Fruit fly (Drosophila melanogaster) whole organism, prepupa: ENCODE results near the gene Cdc37.

Source experiments
- Blimp-1 ChIP-seq: fragments of 200-800 bp; sonication (Bioruptor generic); optimal IDR thresholded peaks from 3 replicates; lab custom pipeline; 2017; ENCODE audit warnings: missing biosample characterization, missing genetic modification characterization, mild to moderate bottlenecking, moderate library complexity, missing genetic modification reagents
- CG10631 ChIP-seq: fragments of 200-800 bp; sonication (Bioruptor generic); optimal IDR thresholded peaks from 2 replicates; lab custom pipeline; 2016; ENCODE audit warnings: missing biosample characterization, missing genetic modification characterization
- CG10669 ChIP-seq: fragments of 200-800 bp; sonication (Bioruptor generic); optimal IDR thresholded peaks from 3 replicates; lab custom pipeline; 2018; ENCODE audit warnings: missing biosample characterization, mild to moderate bottlenecking, missing genetic modification characterization, moderate library complexity
- CG11294 ChIP-seq: fragments of 200-800 bp; sonication (Bioruptor generic); IDR thresholded peaks from 2 replicates; pipeline ENCODE4 v1.3.6; 2022; ENCODE audit warnings: missing biosample characterization, missing genetic modification characterization
- CG11902 ChIP-seq: fragments of 200-800 bp; sonication (Bioruptor generic); optimal IDR thresholded peaks from 3 replicates; lab custom pipeline; 2016; ENCODE audit warnings: missing biosample characterization, missing genetic modification characterization
- CG15336 ChIP-seq: fragments of 200-800 bp; sonication (Bioruptor generic); IDR thresholded peaks from 2 replicates; pipeline ENCODE4 v1.3.6; 2022; ENCODE audit warnings: missing biosample characterization, missing genetic modification characterization
- CG1621 ChIP-seq: fragments of 200-800 bp; sonication (Bioruptor generic); optimal IDR thresholded peaks from 3 replicates; lab custom pipeline; 2018; ENCODE audit warnings: missing biosample characterization, mild to moderate bottlenecking, missing genetic modification characterization
- CG3032 ChIP-seq: fragments of 200-800 bp; optimal IDR thresholded peaks from 2 replicates; lab custom pipeline; 2019; ENCODE audit warnings: missing biosample characterization, mild to moderate bottlenecking, missing genetic modification characterization, moderate library complexity
- CG34406 ChIP-seq: fragments of 200-800 bp; sonication (Bioruptor generic); optimal IDR thresholded peaks from 3 replicates; lab custom pipeline; 2016; ENCODE audit warnings: missing biosample characterization, missing genetic modification characterization
- CG3919 ChIP-seq: fragments of 200-800 bp; sonication (Bioruptor generic); optimal IDR thresholded peaks from 3 replicates; lab custom pipeline; 2016; ENCODE audit warnings: missing biosample characterization, missing genetic modification characterization
- CG4318 ChIP-seq: fragments of 200-800 bp; sonication (Bioruptor generic); optimal IDR thresholded peaks from 3 replicates; lab custom pipeline; 2017; ENCODE audit warnings: missing biosample characterization, mild to moderate bottlenecking, missing genetic modification characterization
- CG6276 ChIP-seq: fragments of 200-800 bp; sonication (Bioruptor generic); optimal IDR thresholded peaks from 2 replicates; lab custom pipeline; 2017; ENCODE audit warnings: missing biosample characterization, mild to moderate bottlenecking, missing genetic modification characterization
- CG6808 ChIP-seq: fragments of 200-800 bp; sonication (Bioruptor generic); optimal IDR thresholded peaks from 3 replicates; lab custom pipeline; 2017; ENCODE audit warnings: missing biosample characterization, missing genetic modification characterization, mild to moderate bottlenecking, moderate library complexity, missing genetic modification reagents
- CG6854 ChIP-seq: fragments of 200-800 bp; sonication (Bioruptor generic); optimal IDR thresholded peaks from 2 replicates; lab custom pipeline; 2017; ENCODE audit warnings: missing biosample characterization, mild to moderate bottlenecking, missing genetic modification characterization
- CG7368 ChIP-seq: fragments of 200-800 bp; sonication (Bioruptor generic); optimal IDR thresholded peaks from 3 replicates; lab custom pipeline; 2016; ENCODE audit warnings: missing biosample characterization, missing genetic modification characterization
- CG8119 ChIP-seq: fragments of 200-800 bp; sonication (Bioruptor generic); IDR thresholded peaks from 3 replicates; pipeline ENCODE4 v1.3.6; 2022; ENCODE audit warnings: missing biosample characterization, missing genetic modification characterization
- CG8632 ChIP-seq: fragments of 200-800 bp; sonication (Bioruptor generic); optimal IDR thresholded peaks from 3 replicates; lab custom pipeline; 2016; ENCODE audit warnings: missing biosample characterization, missing genetic modification characterization
- Eip75B ChIP-seq: fragments of 200-800 bp; sonication (Bioruptor generic); optimal IDR thresholded peaks from 3 replicates; lab custom pipeline; 2016; ENCODE audit warnings: missing biosample characterization, missing genetic modification characterization
- Eip78C ChIP-seq: fragments of 200-800 bp; sonication (Bioruptor generic); peaks from one replicate; lab custom pipeline; 2016; ENCODE audit warnings: missing biosample characterization, missing genetic modification characterization
- Eip93F ChIP-seq: fragments of 200-800 bp; sonication (Bioruptor generic); optimal IDR thresholded peaks from 2 replicates; lab custom pipeline; 2016; ENCODE audit warnings: missing biosample characterization, mild to moderate bottlenecking, missing genetic modification characterization
- Ets21C ChIP-seq: fragments of 200-800 bp; sonication (Bioruptor generic); optimal IDR thresholded peaks from 3 replicates; lab custom pipeline; 2016; ENCODE audit warnings: missing biosample characterization, missing genetic modification characterization
- Ets96B ChIP-seq: fragments of 200-800 bp; optimal IDR thresholded peaks from 2 replicates; lab custom pipeline; 2019; ENCODE audit warnings: missing biosample characterization, mild to moderate bottlenecking, missing genetic modification characterization, moderate library complexity
- Gug ChIP-seq: fragments of 200-800 bp; sonication (Bioruptor generic); IDR thresholded peaks from 2 replicates; pipeline ENCODE4 v1.3.6; 2022; ENCODE audit warnings: missing biosample characterization, missing genetic modification characterization
- Hr38 ChIP-seq: sonication (Bioruptor generic); optimal IDR thresholded peaks from 2 replicates; lab custom pipeline; 2016; ENCODE audit warnings: missing biosample characterization, missing genetic modification characterization
- Hr39 ChIP-seq: fragments of 200-800 bp; sonication (Bioruptor generic); optimal IDR thresholded peaks from 2 replicates; lab custom pipeline; 2016; ENCODE audit warnings: missing biosample characterization, missing genetic modification characterization
- Hr4 ChIP-seq: fragments of 200-800 bp; sonication (Bioruptor generic); optimal IDR thresholded peaks from 3 replicates; lab custom pipeline; 2016; ENCODE audit warnings: missing biosample characterization, missing genetic modification characterization
- Lpt ChIP-seq: fragments of 200-800 bp; sonication (Bioruptor generic); optimal IDR thresholded peaks from 3 replicates; lab custom pipeline; 2016; ENCODE audit warnings: missing biosample characterization, missing genetic modification characterization
- OdsH ChIP-seq: fragments of 200-800 bp; sonication (Bioruptor generic); optimal IDR thresholded peaks from 3 replicates; lab custom pipeline; 2016; ENCODE audit warnings: missing biosample characterization, missing genetic modification characterization
- Smox ChIP-seq: fragments of 200-800 bp; sonication (Bioruptor generic); optimal IDR thresholded peaks from 3 replicates; lab custom pipeline; 2016; ENCODE audit warnings: missing biosample characterization, missing genetic modification characterization
- Sox14 ChIP-seq: fragments of 200-800 bp; sonication (Bioruptor generic); optimal IDR thresholded peaks from 3 replicates; lab custom pipeline; 2016; ENCODE audit warnings: missing biosample characterization, missing genetic modification characterization
- Sox15 ChIP-seq: fragments of 200-800 bp; sonication (Bioruptor generic); optimal IDR thresholded peaks from 3 replicates; lab custom pipeline; 2016; ENCODE audit warnings: missing biosample characterization, missing genetic modification characterization
- achi ChIP-seq: fragments of 200-800 bp; sonication (Bioruptor generic); optimal IDR thresholded peaks from 3 replicates; lab custom pipeline; 2016; ENCODE audit warnings: missing biosample characterization, missing genetic modification characterization
- acj6 ChIP-seq: fragments of 200-800 bp; sonication (Bioruptor generic); optimal IDR thresholded peaks from 3 replicates; lab custom pipeline; 2016; ENCODE audit warnings: missing biosample characterization, missing genetic modification characterization
- cyc ChIP-seq: fragments of 200-800 bp; sonication (Bioruptor generic); optimal IDR thresholded peaks from 3 replicates; lab custom pipeline; 2016; ENCODE audit warnings: missing biosample characterization, missing genetic modification characterization
- dac ChIP-seq: fragments of 200-800 bp; sonication (Bioruptor generic); optimal IDR thresholded peaks from 2 replicates; lab custom pipeline; 2017; ENCODE audit warnings: missing biosample characterization, mild to moderate bottlenecking, missing genetic modification characterization
- dsx ChIP-seq: fragments of 200-800 bp; optimal IDR thresholded peaks from 3 replicates; lab custom pipeline; 2019; ENCODE audit warnings: missing biosample characterization, mild to moderate bottlenecking, missing genetic modification characterization, moderate library complexity; ENCODE audit not compliant: poor library complexity, severe bottlenecking
- eg ChIP-seq: fragments of 200-800 bp; sonication (Bioruptor generic); IDR thresholded peaks from 3 replicates; pipeline ENCODE4 v1.3.6; 2022; ENCODE audit warnings: missing biosample characterization, missing genetic modification characterization
- fd59A ChIP-seq: fragments of 200-800 bp; sonication (Bioruptor generic); optimal IDR thresholded peaks from 2 replicates; lab custom pipeline; 2017; ENCODE audit warnings: missing biosample characterization, mild to moderate bottlenecking, missing genetic modification characterization, missing genetic modification reagents
- fd85E ChIP-seq: fragments of 200-800 bp; sonication (Bioruptor generic); optimal IDR thresholded peaks from 3 replicates; lab custom pipeline; 2016; ENCODE audit warnings: missing biosample characterization, missing genetic modification characterization
- pdm3 ChIP-seq: fragments of 200-800 bp; sonication (Bioruptor generic); optimal IDR thresholded peaks from 3 replicates; lab custom pipeline; 2016; ENCODE audit warnings: missing biosample characterization, missing genetic modification characterization
- ss ChIP-seq, 2 experiments: fragments of 200-800 bp; sonication (Bioruptor generic); optimal IDR thresholded peaks; 2 replicates in 1 of 2; 3 replicates in 1 of 2; lab custom pipeline; 2017 to 2018; ENCODE audit warnings: mild to moderate bottlenecking in 2 of 2, missing biosample characterization in 2 of 2, missing genetic modification characterization in 2 of 2, moderate library complexity in 1 of 2
- svp ChIP-seq: fragments of 200-800 bp; sonication (Bioruptor generic); peaks from one replicate; lab custom pipeline; 2016; ENCODE audit warnings: missing biosample characterization, missing genetic modification characterization
- topi ChIP-seq: fragments of 200-800 bp; sonication (Bioruptor generic); optimal IDR thresholded peaks from 3 replicates; lab custom pipeline; 2016; ENCODE audit warnings: missing biosample characterization, missing genetic modification characterization
- vri ChIP-seq: fragments of 200-800 bp; sonication (Bioruptor generic); optimal IDR thresholded peaks from 3 replicates; lab custom pipeline; 2016; ENCODE audit warnings: missing biosample characterization, mild to moderate bottlenecking, missing genetic modification characterization

Gene Cdc37

dm6 chr3L:1771658-1772057 is 23.5 kb upstream of the Cdc37 start, which contains the start of gene Dhc62B:
Gene Dhc62B (minus strand): TSS chr3L:1771758.
- TF ChIP-seq svp (peak; percentile 9), CG15336 (GFP tag; lab: Robert Waterston, UW) (no peak)
- TF ChIP-seq, all 60 proteins: peak for 1

dm6 chr3L:1772593-1772992 is 22.6 kb upstream of the Cdc37 start:
- TF ChIP-seq ss (GFP tag; optimal IDR thresholded peaks at IDR 0.05; lab: Kevin White, UChicago) (no peak), Sox15 (GFP tag; lab: Kevin White, UChicago) (no peak), CG6276 (GFP tag; lab: Kevin White, UChicago) (no peak), Eip93F (no peak), CG8119 (GFP tag; lab: Robert Waterston, UW) (no peak), Smox (no peak), Ets96B (tag; lab: Kevin White, UChicago) (no peak), CG3919 (GFP tag; lab: Kevin White, UChicago) (no peak)
- TF ChIP-seq, all 60 proteins: peak for 0

- TF ChIP-seq CG1621 (tag; lab: Kevin White, UChicago) (no peak), ss (GFP tag; optimal IDR thresholded peaks at IDR 0.05; lab: Kevin White, UChicago) (peak in 1 of 2 experiments; percentile 97), CG3032 (tag; lab: Kevin White, UChicago) (peak; percentile 92), CG8632 (GFP tag; lab: Kevin White, UChicago) (peak; percentile 99), CG11294 (peak; percentile 78), achi (peak; percentile 92), CG6808 (GFP tag; lab: Kevin White, UChicago) (no peak), CG11902 (peak; percentile 79), CG10631 (GFP tag; lab: Kevin White, UChicago) (peak; percentile 97), Blimp-1 (GFP tag; lab: Kevin White, UChicago) (peak; percentile 67), CG15336 (GFP tag; lab: Robert Waterston, UW) (peak; percentile 99), acj6 (GFP tag; lab: Kevin White, UChicago) (peak; percentile 99), Hr4 (peak; percentile 96), Ets96B (tag; lab: Kevin White, UChicago) (peak; percentile 89), fd85E (GFP tag; lab: Kevin White, UChicago) (peak; percentile 55), OdsH (GFP tag; lab: Kevin White, UChicago) (peak; percentile 99), CG4318 (GFP tag; lab: Kevin White, UChicago) (no peak), CG10669 (GFP tag; lab: Kevin White, UChicago) (peak; percentile 86), Hr38 (GFP tag; lab: Kevin White, UChicago) (peak; percentile 34), Lpt (peak; percentile 96), dsx (GFP tag; lab: Kevin White, UChicago) (peak; percentile 98), fd59A (GFP tag; lab: Kevin White, UChicago) (peak; percentile 87), topi (GFP tag; lab: Kevin White, UChicago) (peak; percentile 90), CG34406 (GFP tag; lab: Kevin White, UChicago) (peak; percentile 99), Gug (GFP tag; lab: Robert Waterston, UW) (peak; percentile 84), Sox14 (GFP tag; lab: Kevin White, UChicago) (peak; percentile 94), CG6276 (GFP tag; lab: Kevin White, UChicago) (no peak), svp (peak; percentile 97), Eip78C (GFP tag; lab: Kevin White, UChicago) (peak; percentile 99), dac (GFP tag; lab: Kevin White, UChicago) (no peak), vri (GFP tag; lab: Kevin White, UChicago) (no peak), CG8119 (GFP tag; lab: Robert Waterston, UW) (peak; percentile 99), Ets21C (peak; percentile 85), Sox15 (GFP tag; lab: Kevin White, UChicago) (peak; percentile 93), CG7368 (GFP tag; lab: Kevin White, UChicago) (no peak), Eip75B (GFP tag; lab: Kevin White, UChicago) (no peak), eg (GFP tag; lab: Robert Waterston, UW) (peak; percentile 98), pdm3 (GFP tag; lab: Kevin White, UChicago) (peak; percentile 93), cyc (GFP tag; lab: Kevin White, UChicago) (peak; percentile 83), Hr39 (GFP tag; lab: Kevin White, UChicago) (peak; percentile 93), CG6854 (GFP tag; lab: Kevin White, UChicago) (no peak), CG3919 (GFP tag; lab: Kevin White, UChicago) (no peak)
Measured at dm6 chr3L:1774713-1775648, 20.2 kb upstream of the Cdc37 start, which contains the start of the genes CG13933 and PolD2. Gene CG13933 (minus strand): TSS chr3L:1775147. Gene PolD2 (plus strand): TSS chr3L:1775633.
